Fruit fly (Drosophila melanogaster) whole organism, prepupa: Measurements from ENCODE around the gene Fer3HCH.

Experiments
- Blimp-1 ChIP-seq: fragments of 200-800 bp; sonication (Bioruptor generic); optimal IDR thresholded peaks from 3 replicates; lab custom pipeline; 2017; ENCODE audit warnings: missing biosample characterization, missing genetic modification characterization, mild to moderate bottlenecking, moderate library complexity, missing genetic modification reagents
- CG10669 ChIP-seq: fragments of 200-800 bp; sonication (Bioruptor generic); optimal IDR thresholded peaks from 3 replicates; lab custom pipeline; 2018; ENCODE audit warnings: missing biosample characterization, mild to moderate bottlenecking, missing genetic modification characterization, moderate library complexity
- CG11294 ChIP-seq: fragments of 200-800 bp; sonication (Bioruptor generic); IDR thresholded peaks from 2 replicates; pipeline ENCODE4 v1.3.6; 2022; ENCODE audit warnings: missing biosample characterization, missing genetic modification characterization
- CG11902 ChIP-seq: fragments of 200-800 bp; sonication (Bioruptor generic); optimal IDR thresholded peaks from 3 replicates; lab custom pipeline; 2016; ENCODE audit warnings: missing biosample characterization, missing genetic modification characterization
- CG1621 ChIP-seq: fragments of 200-800 bp; sonication (Bioruptor generic); optimal IDR thresholded peaks from 3 replicates; lab custom pipeline; 2018; ENCODE audit warnings: missing biosample characterization, mild to moderate bottlenecking, missing genetic modification characterization
- CG16779 ChIP-seq: fragments of 200-800 bp; sonication (Bioruptor generic); optimal IDR thresholded peaks from 3 replicates; lab custom pipeline; 2017; ENCODE audit warnings: missing biosample characterization, mild to moderate bottlenecking, missing genetic modification characterization
- CG3032 ChIP-seq: fragments of 200-800 bp; optimal IDR thresholded peaks from 2 replicates; lab custom pipeline; 2019; ENCODE audit warnings: missing biosample characterization, mild to moderate bottlenecking, missing genetic modification characterization, moderate library complexity
- CG31627 ChIP-seq: fragments of 200-800 bp; sonication (Bioruptor generic); optimal IDR thresholded peaks from 3 replicates; lab custom pipeline; 2016; ENCODE audit warnings: missing biosample characterization, missing genetic modification characterization
- CG32006 ChIP-seq: fragments of 200-800 bp; sonication (Bioruptor generic); optimal IDR thresholded peaks from 3 replicates; lab custom pipeline; 2017; ENCODE audit warnings: missing biosample characterization, mild to moderate bottlenecking, missing genetic modification characterization
- CG34406 ChIP-seq: fragments of 200-800 bp; sonication (Bioruptor generic); optimal IDR thresholded peaks from 3 replicates; lab custom pipeline; 2016; ENCODE audit warnings: missing biosample characterization, missing genetic modification characterization
- CG3919 ChIP-seq: fragments of 200-800 bp; sonication (Bioruptor generic); optimal IDR thresholded peaks from 3 replicates; lab custom pipeline; 2016; ENCODE audit warnings: missing biosample characterization, missing genetic modification characterization
- CG4318 ChIP-seq: fragments of 200-800 bp; sonication (Bioruptor generic); optimal IDR thresholded peaks from 3 replicates; lab custom pipeline; 2017; ENCODE audit warnings: missing biosample characterization, mild to moderate bottlenecking, missing genetic modification characterization
- CG6163 ChIP-seq: fragments of 200-800 bp; sonication (Bioruptor generic); IDR thresholded peaks from 3 replicates; pipeline ENCODE4 v1.3.6; 2022; ENCODE audit warnings: missing biosample characterization, missing genetic modification characterization
- CG6276 ChIP-seq: fragments of 200-800 bp; sonication (Bioruptor generic); optimal IDR thresholded peaks from 2 replicates; lab custom pipeline; 2017; ENCODE audit warnings: missing biosample characterization, mild to moderate bottlenecking, missing genetic modification characterization
- CG6792 ChIP-seq: fragments of 200-800 bp; sonication (Bioruptor generic); optimal IDR thresholded peaks from 3 replicates; lab custom pipeline; 2016; ENCODE audit warnings: missing biosample characterization, missing genetic modification characterization
- CG6854 ChIP-seq: fragments of 200-800 bp; sonication (Bioruptor generic); optimal IDR thresholded peaks from 2 replicates; lab custom pipeline; 2017; ENCODE audit warnings: missing biosample characterization, mild to moderate bottlenecking, missing genetic modification characterization
- CG7368 ChIP-seq: fragments of 200-800 bp; sonication (Bioruptor generic); optimal IDR thresholded peaks from 3 replicates; lab custom pipeline; 2016; ENCODE audit warnings: missing biosample characterization, missing genetic modification characterization
- CG8119 ChIP-seq: fragments of 200-800 bp; sonication (Bioruptor generic); IDR thresholded peaks from 3 replicates; pipeline ENCODE4 v1.3.6; 2022; ENCODE audit warnings: missing biosample characterization, missing genetic modification characterization
- CG8319 ChIP-seq: fragments of 200-800 bp; sonication (Bioruptor generic); optimal IDR thresholded peaks from 3 replicates; lab custom pipeline; 2016; ENCODE audit warnings: missing biosample characterization, missing genetic modification characterization
- Eip75B ChIP-seq: fragments of 200-800 bp; sonication (Bioruptor generic); optimal IDR thresholded peaks from 3 replicates; lab custom pipeline; 2016; ENCODE audit warnings: missing biosample characterization, missing genetic modification characterization
- Eip93F ChIP-seq: fragments of 200-800 bp; sonication (Bioruptor generic); optimal IDR thresholded peaks from 2 replicates; lab custom pipeline; 2016; ENCODE audit warnings: missing biosample characterization, mild to moderate bottlenecking, missing genetic modification characterization
- Ets21C ChIP-seq: fragments of 200-800 bp; sonication (Bioruptor generic); optimal IDR thresholded peaks from 3 replicates; lab custom pipeline; 2016; ENCODE audit warnings: missing biosample characterization, missing genetic modification characterization
- Ets96B ChIP-seq: fragments of 200-800 bp; optimal IDR thresholded peaks from 2 replicates; lab custom pipeline; 2019; ENCODE audit warnings: missing biosample characterization, mild to moderate bottlenecking, missing genetic modification characterization, moderate library complexity
- Gug ChIP-seq: fragments of 200-800 bp; sonication (Bioruptor generic); IDR thresholded peaks from 2 replicates; pipeline ENCODE4 v1.3.6; 2022; ENCODE audit warnings: missing biosample characterization, missing genetic modification characterization
- Hr38 ChIP-seq: sonication (Bioruptor generic); optimal IDR thresholded peaks from 2 replicates; lab custom pipeline; 2016; ENCODE audit warnings: missing biosample characterization, missing genetic modification characterization
- Hr4 ChIP-seq: fragments of 200-800 bp; sonication (Bioruptor generic); optimal IDR thresholded peaks from 3 replicates; lab custom pipeline; 2016; ENCODE audit warnings: missing biosample characterization, missing genetic modification characterization
- Lpt ChIP-seq: fragments of 200-800 bp; sonication (Bioruptor generic); optimal IDR thresholded peaks from 3 replicates; lab custom pipeline; 2016; ENCODE audit warnings: missing biosample characterization, missing genetic modification characterization
- OdsH ChIP-seq: fragments of 200-800 bp; sonication (Bioruptor generic); optimal IDR thresholded peaks from 3 replicates; lab custom pipeline; 2016; ENCODE audit warnings: missing biosample characterization, missing genetic modification characterization
- Smox ChIP-seq: fragments of 200-800 bp; sonication (Bioruptor generic); optimal IDR thresholded peaks from 3 replicates; lab custom pipeline; 2016; ENCODE audit warnings: missing biosample characterization, missing genetic modification characterization
- Sox102F ChIP-seq: fragments of 200-800 bp; sonication (Bioruptor generic); optimal IDR thresholded peaks from 2 replicates; lab custom pipeline; 2016; ENCODE audit warnings: missing biosample characterization, mild to moderate bottlenecking, missing genetic modification characterization
- Sox15 ChIP-seq: fragments of 200-800 bp; sonication (Bioruptor generic); optimal IDR thresholded peaks from 3 replicates; lab custom pipeline; 2016; ENCODE audit warnings: missing biosample characterization, missing genetic modification characterization
- achi ChIP-seq: fragments of 200-800 bp; sonication (Bioruptor generic); optimal IDR thresholded peaks from 3 replicates; lab custom pipeline; 2016; ENCODE audit warnings: missing biosample characterization, missing genetic modification characterization
- cyc ChIP-seq: fragments of 200-800 bp; sonication (Bioruptor generic); optimal IDR thresholded peaks from 3 replicates; lab custom pipeline; 2016; ENCODE audit warnings: missing biosample characterization, missing genetic modification characterization
- dac ChIP-seq: fragments of 200-800 bp; sonication (Bioruptor generic); optimal IDR thresholded peaks from 2 replicates; lab custom pipeline; 2017; ENCODE audit warnings: missing biosample characterization, mild to moderate bottlenecking, missing genetic modification characterization
- dsx ChIP-seq: fragments of 200-800 bp; optimal IDR thresholded peaks from 3 replicates; lab custom pipeline; 2019; ENCODE audit warnings: missing biosample characterization, mild to moderate bottlenecking, missing genetic modification characterization, moderate library complexity; ENCODE audit not compliant: poor library complexity, severe bottlenecking
- eg ChIP-seq: fragments of 200-800 bp; sonication (Bioruptor generic); IDR thresholded peaks from 3 replicates; pipeline ENCODE4 v1.3.6; 2022; ENCODE audit warnings: missing biosample characterization, missing genetic modification characterization
- esn ChIP-seq: fragments of 200-800 bp; sonication (Bioruptor generic); optimal IDR thresholded peaks from 2 replicates; lab custom pipeline; 2016; ENCODE audit warnings: missing biosample characterization, mild to moderate bottlenecking, missing genetic modification characterization, moderate library complexity
- fd59A ChIP-seq: fragments of 200-800 bp; sonication (Bioruptor generic); optimal IDR thresholded peaks from 2 replicates; lab custom pipeline; 2017; ENCODE audit warnings: missing biosample characterization, mild to moderate bottlenecking, missing genetic modification characterization, missing genetic modification reagents
- fd85E ChIP-seq: fragments of 200-800 bp; sonication (Bioruptor generic); optimal IDR thresholded peaks from 3 replicates; lab custom pipeline; 2016; ENCODE audit warnings: missing biosample characterization, missing genetic modification characterization
- fkh ChIP-seq: fragments of 200-800 bp; sonication (Bioruptor generic); optimal IDR thresholded peaks from 3 replicates; lab custom pipeline; 2017; ENCODE audit warnings: missing biosample characterization, mild to moderate bottlenecking, missing genetic modification characterization, moderate library complexity
- lz ChIP-seq: fragments of 200-800 bp; sonication (Bioruptor generic); optimal IDR thresholded peaks from 3 replicates; lab custom pipeline; 2016; ENCODE audit warnings: missing biosample characterization, missing genetic modification characterization
- net ChIP-seq: fragments of 200-800 bp; sonication (Bioruptor generic); optimal IDR thresholded peaks from 3 replicates; lab custom pipeline; 2016; ENCODE audit warnings: missing biosample characterization, missing genetic modification characterization
- pdm3 ChIP-seq: fragments of 200-800 bp; sonication (Bioruptor generic); optimal IDR thresholded peaks from 3 replicates; lab custom pipeline; 2016; ENCODE audit warnings: missing biosample characterization, missing genetic modification characterization
- salr ChIP-seq, 2 experiments: fragments of 200-800 bp; sonication (Bioruptor generic); optimal IDR thresholded peaks; 3 replicates each; lab custom pipeline; 2016 to 2018; ENCODE audit warnings: missing biosample characterization in 2 of 2, missing genetic modification characterization in 2 of 2, mild to moderate bottlenecking in 1 of 2
- ss ChIP-seq, 2 experiments: fragments of 200-800 bp; sonication (Bioruptor generic); optimal IDR thresholded peaks; 2 replicates in 1 of 2; 3 replicates in 1 of 2; lab custom pipeline; 2017 to 2018; ENCODE audit warnings: mild to moderate bottlenecking in 2 of 2, missing biosample characterization in 2 of 2, missing genetic modification characterization in 2 of 2, moderate library complexity in 1 of 2
- svp ChIP-seq: fragments of 200-800 bp; sonication (Bioruptor generic); peaks from one replicate; lab custom pipeline; 2016; ENCODE audit warnings: missing biosample characterization, missing genetic modification characterization
- vri ChIP-seq: fragments of 200-800 bp; sonication (Bioruptor generic); optimal IDR thresholded peaks from 3 replicates; lab custom pipeline; 2016; ENCODE audit warnings: missing biosample characterization, mild to moderate bottlenecking, missing genetic modification characterization

Gene Fer3HCH

DNA sequence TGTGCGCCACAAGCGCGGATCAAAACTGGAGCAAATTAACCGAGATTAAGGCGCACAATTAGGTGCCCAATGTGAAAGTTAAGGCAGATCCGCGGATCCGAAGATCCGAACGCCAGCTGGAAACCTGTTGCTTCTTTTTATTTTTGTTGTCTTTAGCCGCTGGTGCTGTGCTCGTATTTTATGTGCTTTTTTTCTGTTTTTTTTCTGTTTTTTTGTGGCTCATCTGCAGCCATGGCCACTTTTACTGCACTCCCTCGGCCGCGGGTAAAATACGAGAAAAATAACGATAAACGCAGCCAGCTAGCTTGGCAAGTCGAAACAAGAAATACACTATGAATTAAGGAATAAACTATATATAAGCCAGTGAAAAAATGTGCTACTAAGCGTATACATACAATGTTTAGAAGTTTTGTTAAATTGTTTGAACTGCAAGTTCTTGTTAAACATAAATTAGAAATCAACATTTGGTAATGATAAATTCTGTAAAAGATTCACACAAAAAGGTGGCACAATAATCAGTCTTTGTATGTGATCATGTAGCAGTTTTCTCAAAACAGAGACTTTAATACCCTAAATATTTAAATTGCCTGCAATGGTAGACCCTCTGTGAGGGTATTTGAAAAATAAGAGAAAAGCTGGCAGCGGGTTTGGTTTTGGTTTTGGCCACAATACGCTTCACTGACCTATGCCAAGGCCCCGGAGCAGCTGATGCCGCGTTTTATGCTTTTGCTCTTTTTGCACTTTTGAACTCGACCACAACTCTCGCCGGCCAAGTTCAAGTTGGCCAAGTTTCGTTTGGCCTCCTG lies 8.6 kb upstream of the Fer3HCH start (continued):
- TF ChIP-seq CG6276 (GFP tag; lab: Kevin White, UChicago) = peak; percentile 14
- TF ChIP-seq Hr4 (GFP tag; lab: Kevin White, UChicago) = peak; percentile 12
- TF ChIP-seq esn (GFP tag; lab: Kevin White, UChicago) = no peak
- peak in 1 of 2 experiments; percentile 15 for TF ChIP-seq salr (GFP tag; optimal IDR thresholded peaks at IDR 0.05; lab: Kevin White, UChicago)
- TF ChIP-seq CG16779 = peak; percentile 31
- TF ChIP-seq achi (GFP tag; lab: Kevin White, UChicago) = no peak
- TF ChIP-seq CG34406 (GFP tag; lab: Kevin White, UChicago) = peak; percentile 13
- TF ChIP-seq CG6792 = no peak
- peak; percentile 39; the same call in 1 of the 3 replicates for TF ChIP-seq eg (GFP tag; lab: Robert Waterston, UW)

dm6 chrX:13114861-13115260 lies 6.9 kb upstream of the Fer3HCH start, which contains the start of gene CG42237:
Gene CG42237 (plus strand): TSS chrX:13115131.
- TF ChIP-seq esn (GFP tag; lab: Kevin White, UChicago) = no peak
- no peak for TF ChIP-seq Sox15
- peak; percentile 29 for TF ChIP-seq net (GFP tag; lab: Kevin White, UChicago)
- TF ChIP-seq lz = no peak
- peak; percentile 18; the same call in 1 of the 2 replicates for TF ChIP-seq Gug (GFP tag; lab: Robert Waterston, UW)
- TF ChIP-seq cyc (GFP tag; lab: Kevin White, UChicago) = no peak
- no peak for TF ChIP-seq CG34406 (GFP tag; lab: Kevin White, UChicago)
- no peak for TF ChIP-seq achi (GFP tag; lab: Kevin White, UChicago)
- no peak for TF ChIP-seq CG8319 (GFP tag; lab: Kevin White, UChicago)
- no peak for TF ChIP-seq Hr38 (GFP tag; lab: Kevin White, UChicago)
- no peak for TF ChIP-seq CG3032 (tag; lab: Kevin White, UChicago)
- TF ChIP-seq CG6792 = no peak
- no peak for TF ChIP-seq svp
- TF ChIP-seq Ets21C = no peak
- TF ChIP-seq CG3919 (GFP tag; lab: Kevin White, UChicago) = no peak
- no peak for TF ChIP-seq dac (GFP tag; lab: Kevin White, UChicago)
- TF ChIP-seq CG6854 (GFP tag; lab: Kevin White, UChicago) = no peak
- TF ChIP-seq CG10669 (GFP tag; lab: Kevin White, UChicago) = no peak
- no peak for TF ChIP-seq Sox102F
- no peak for TF ChIP-seq pdm3 (GFP tag; lab: Kevin White, UChicago)
- peak; percentile 49; the same call in 1 of the 3 replicates for TF ChIP-seq CG6163 (GFP tag; lab: Robert Waterston, UW)
- TF ChIP-seq CG11294 (GFP tag; lab: Robert Waterston, UW) = no peak
- TF ChIP-seq fd59A (GFP tag; lab: Kevin White, UChicago) = no peak
- TF ChIP-seq OdsH (GFP tag; lab: Kevin White, UChicago) = peak; percentile 20
- TF ChIP-seq dsx (GFP tag; lab: Kevin White, UChicago) = peak; percentile 24
- TF ChIP-seq salr (GFP tag; optimal IDR thresholded peaks at IDR 0.05; lab: Kevin White, UChicago) = no peak
- TF ChIP-seq CG31627 (GFP tag; lab: Kevin White, UChicago) = no peak
- TF ChIP-seq CG6276 (GFP tag; lab: Kevin White, UChicago) = peak; percentile 21
- TF ChIP-seq CG16779 = no peak
- no peak for TF ChIP-seq fd85E (GFP tag; lab: Kevin White, UChicago)
- no peak for TF ChIP-seq CG4318
- no peak for TF ChIP-seq CG11902 (GFP tag; lab: Kevin White, UChicago)
- TF ChIP-seq vri (GFP tag; lab: Kevin White, UChicago) = no peak
- no peak for TF ChIP-seq fkh (GFP tag; lab: Kevin White, UChicago)
- peak; percentile 69 for TF ChIP-seq CG8119 (GFP tag; lab: Robert Waterston, UW)
- peak; percentile 34 for TF ChIP-seq ss (GFP tag; optimal IDR thresholded peaks at IDR 0.05; lab: Kevin White, UChicago)
- no peak for TF ChIP-seq Blimp-1 (GFP tag; lab: Kevin White, UChicago)
- no peak for TF ChIP-seq CG7368 (GFP tag; lab: Kevin White, UChicago)
- TF ChIP-seq Eip75B (GFP tag; lab: Kevin White, UChicago) = peak; percentile 8
- no peak for TF ChIP-seq Hr4 (GFP tag; lab: Kevin White, UChicago)
- TF ChIP-seq Eip93F = no peak
- TF ChIP-seq Smox (GFP tag; lab: Kevin White, UChicago) = no peak
- no peak for TF ChIP-seq CG32006
- no peak for TF ChIP-seq Lpt (GFP tag; lab: Kevin White, UChicago)
- TF ChIP-seq CG1621 (tag; lab: Kevin White, UChicago) = no peak
- TF ChIP-seq Ets96B (tag; lab: Kevin White, UChicago) = peak; percentile 9
